Worm (Caenorhabditis elegans) whole organism, late embryonic: ENCODE results near the gene F10C1.9.

ENCODE experiments used
- C08G9.2 ChIP-seq: sonication (generic microtip); optimal IDR thresholded peaks from 2 replicates; lab custom pipeline; 2016; ENCODE audit warnings: mild to moderate bottlenecking, missing genetic modification characterization, moderate library complexity, missing compliant biosample characterization
- C38D4.7 ChIP-seq: fragments of 200-800 bp; sonication (Bioruptor generic); optimal IDR thresholded peaks from 2 replicates; lab custom pipeline; 2018; ENCODE audit warnings: mild to moderate bottlenecking, missing genetic modification characterization, moderate library complexity, missing compliant biosample characterization
- F13H6.1 ChIP-seq: sonication (generic microtip); optimal IDR thresholded peaks from 2 replicates; lab custom pipeline; 2016; ENCODE audit warnings: missing genetic modification characterization, missing compliant biosample characterization
- K09A11.1 ChIP-seq: sonication (generic microtip); optimal IDR thresholded peaks from 2 replicates; lab custom pipeline; 2017; ENCODE audit warnings: antibody characterized with exemption, mild to moderate bottlenecking, missing genetic modification characterization, missing compliant biosample characterization; ENCODE audit not compliant: insufficient read depth
- ceh-19 ChIP-seq: fragments of 200-800 bp; sonication (Bioruptor generic); optimal IDR thresholded peaks from 2 replicates; lab custom pipeline; 2018; ENCODE audit warnings: mild to moderate bottlenecking, missing genetic modification characterization, missing compliant biosample characterization
- ceh-2 ChIP-seq: sonication (generic microtip); optimal IDR thresholded peaks from 2 replicates; lab custom pipeline; 2016; ENCODE audit warnings: missing genotype, missing genetic modification characterization, missing compliant biosample characterization
- ceh-30 ChIP-seq: fragments of 150-350 bp; optimal IDR thresholded peaks from 2 replicates; lab custom pipeline; 2014; ENCODE audit warnings: missing biosample characterization, missing genetic modification characterization
- ceh-31 ChIP-seq: sonication (generic microtip); optimal IDR thresholded peaks from 2 replicates; lab custom pipeline; 2016; ENCODE audit warnings: missing genetic modification characterization, missing compliant biosample characterization
- ceh-45 ChIP-seq: fragments of 200-800 bp; sonication (Bioruptor generic); IDR thresholded peaks from 2 replicates; pipeline ENCODE4 v1.3.6; 2022; ENCODE audit warnings: missing genetic modification reagents, missing genetic modification characterization, missing compliant biosample characterization
- ceh-48 ChIP-seq: sonication (generic microtip); optimal IDR thresholded peaks from 2 replicates; lab custom pipeline; 2016; ENCODE audit warnings: missing genetic modification characterization, inconsistent platforms, missing compliant biosample characterization
- che-1 ChIP-seq: sonication (generic microtip); optimal IDR thresholded peaks from 2 replicates; lab custom pipeline; 2016; ENCODE audit warnings: mild to moderate bottlenecking, missing genetic modification characterization, missing compliant biosample characterization
- dmd-4 ChIP-seq: sonication (generic microtip); optimal IDR thresholded peaks from 2 replicates; lab custom pipeline; 2016; ENCODE audit warnings: borderline replicate concordance, missing genetic modification characterization, missing compliant biosample characterization
- dve-1 ChIP-seq: sonication (generic microtip); optimal IDR thresholded peaks from 2 replicates; lab custom pipeline; 2017; ENCODE audit warnings: antibody characterized with exemption, mild to moderate bottlenecking, missing genetic modification characterization, missing compliant biosample characterization
- elt-2 ChIP-seq: sonication (generic microtip); optimal IDR thresholded peaks from 2 replicates; lab custom pipeline; 2016; ENCODE audit warnings: missing genetic modification reagents, missing genetic modification characterization, missing compliant biosample characterization
- ets-4 ChIP-seq: sonication (generic microtip); optimal IDR thresholded peaks from 2 replicates; lab custom pipeline; 2016; ENCODE audit warnings: missing genetic modification characterization, missing compliant biosample characterization
- eyg-1 ChIP-seq: sonication (generic microtip); optimal IDR thresholded peaks from 2 replicates; lab custom pipeline; 2016; ENCODE audit warnings: missing genotype, missing genetic modification characterization, missing compliant biosample characterization
- fax-1 ChIP-seq: sonication (generic microtip); optimal IDR thresholded peaks from 2 replicates; lab custom pipeline; 2016; ENCODE audit warnings: missing genotype, missing genetic modification characterization, missing compliant biosample characterization
- fkh-10 ChIP-seq: fragments of 150-350 bp; optimal IDR thresholded peaks from 2 replicates; lab custom pipeline; 2014; ENCODE audit warnings: missing biosample characterization, missing genetic modification reagents, missing genetic modification characterization
- hlh-13 ChIP-seq: fragments of 200-800 bp; sonication (Bioruptor generic); optimal IDR thresholded peaks from 2 replicates; lab custom pipeline; 2018; ENCODE audit warnings: mild to moderate bottlenecking, missing genetic modification characterization, missing compliant biosample characterization
- hlh-30 ChIP-seq: sonication (generic microtip); optimal IDR thresholded peaks from 2 replicates; lab custom pipeline; 2017; ENCODE audit warnings: antibody characterized with exemption, missing genetic modification characterization, missing compliant biosample characterization; ENCODE audit not compliant: insufficient read depth
- hlh-6 ChIP-seq: sonication (generic microtip); optimal IDR thresholded peaks from 2 replicates; lab custom pipeline; 2016; ENCODE audit warnings: missing genotype, missing genetic modification characterization, missing compliant biosample characterization
- lin-11 ChIP-seq: fragments of 200-800 bp; sonication (Bioruptor generic); optimal IDR thresholded peaks from 2 replicates; lab custom pipeline; 2018; ENCODE audit warnings: mild to moderate bottlenecking, missing genetic modification characterization, missing compliant biosample characterization
- nhr-232 ChIP-seq: sonication (generic microtip); optimal IDR thresholded peaks from 2 replicates; lab custom pipeline; 2016; ENCODE audit warnings: missing genetic modification characterization, missing compliant biosample characterization
- npax-4 ChIP-seq: sonication (generic microtip); optimal IDR thresholded peaks from 2 replicates; lab custom pipeline; 2016; ENCODE audit warnings: missing genetic modification characterization, missing compliant biosample characterization
- pag-3 ChIP-seq: sonication (generic microtip); optimal IDR thresholded peaks from 2 replicates; lab custom pipeline; 2016; ENCODE audit warnings: missing compliant biosample characterization, missing genetic modification characterization, borderline replicate concordance
- pha-4 ChIP-seq: fragments of 150-350 bp; optimal IDR thresholded peaks from 2 replicates; lab custom pipeline; 2018; ENCODE audit warnings: missing biosample characterization, missing genetic modification reagents, missing genetic modification characterization
- pros-1 ChIP-seq: fragments of 150-350 bp; optimal IDR thresholded peaks from 2 replicates; lab custom pipeline; 2014; ENCODE audit warnings: missing biosample characterization, missing genetic modification reagents, missing genetic modification characterization
- sdc-2 ChIP-seq: sonication (generic microtip); optimal IDR thresholded peaks from 2 replicates; lab custom pipeline; 2016; ENCODE audit warnings: missing genotype, missing genetic modification characterization, missing compliant biosample characterization
- sox-4 ChIP-seq: sonication (generic microtip); optimal IDR thresholded peaks from 2 replicates; lab custom pipeline; 2017; ENCODE audit warnings: mild to moderate bottlenecking, missing genetic modification characterization, inconsistent platforms, missing compliant biosample characterization
- syd-9 ChIP-seq: sonication (generic microtip); optimal IDR thresholded peaks from 2 replicates; lab custom pipeline; 2016; ENCODE audit warnings: mild to moderate bottlenecking, missing genetic modification characterization, moderate library complexity, missing compliant biosample characterization
- tbx-7 ChIP-seq: sonication (generic microtip); optimal IDR thresholded peaks from 2 replicates; lab custom pipeline; 2016; ENCODE audit warnings: missing genotype, missing genetic modification characterization, missing compliant biosample characterization
- unc-3 ChIP-seq, 2 experiments: fragments of 200-800 bp in 1 of 2; sonication (Bioruptor generic) in 1 of 2; sonication (generic microtip) in 1 of 2; conservative IDR thresholded peaks in 1 of 2; optimal IDR thresholded peaks in 1 of 2; 2 replicates each; pipeline versions ENCODE4 v1.3.6 to Lab custom; 2016 to 2022; ENCODE audit warnings: missing compliant biosample characterization in 2 of 2, missing genetic modification characterization in 2 of 2, missing genetic modification reagents in 1 of 2
- unc-55 ChIP-seq: sonication (generic microtip); optimal IDR thresholded peaks from 2 replicates; lab custom pipeline; 2017; ENCODE audit warnings: missing biosample characterization, missing genetic modification reagents, missing genetic modification characterization

Gene F10C1.9

DNA sequence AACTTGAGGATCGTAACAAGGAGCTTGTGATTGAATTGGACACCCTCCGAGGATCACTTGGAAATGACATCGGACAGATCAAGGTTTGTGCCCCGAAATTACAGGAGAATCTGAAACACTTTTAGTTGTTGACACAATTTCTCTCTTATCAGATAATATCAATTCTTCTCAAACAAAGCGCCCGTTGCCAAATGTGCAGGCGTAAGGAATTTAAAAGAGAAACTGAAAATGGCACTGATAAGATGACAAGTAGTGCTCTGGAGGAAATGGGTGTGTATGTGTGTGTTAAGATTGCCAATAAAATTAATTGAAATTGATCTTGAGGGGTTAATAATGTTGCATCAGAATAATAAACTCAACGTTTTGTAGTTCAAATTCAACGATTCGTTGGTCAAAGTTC is 6.3 kb upstream of the F10C1.9 start:
- no peak for TF ChIP-seq sdc-2 (tag; lab: Kevin White, UChicago)
- peak; percentile 83 for TF ChIP-seq elt-2 (tag; lab: Kevin White, UChicago)

DNA sequence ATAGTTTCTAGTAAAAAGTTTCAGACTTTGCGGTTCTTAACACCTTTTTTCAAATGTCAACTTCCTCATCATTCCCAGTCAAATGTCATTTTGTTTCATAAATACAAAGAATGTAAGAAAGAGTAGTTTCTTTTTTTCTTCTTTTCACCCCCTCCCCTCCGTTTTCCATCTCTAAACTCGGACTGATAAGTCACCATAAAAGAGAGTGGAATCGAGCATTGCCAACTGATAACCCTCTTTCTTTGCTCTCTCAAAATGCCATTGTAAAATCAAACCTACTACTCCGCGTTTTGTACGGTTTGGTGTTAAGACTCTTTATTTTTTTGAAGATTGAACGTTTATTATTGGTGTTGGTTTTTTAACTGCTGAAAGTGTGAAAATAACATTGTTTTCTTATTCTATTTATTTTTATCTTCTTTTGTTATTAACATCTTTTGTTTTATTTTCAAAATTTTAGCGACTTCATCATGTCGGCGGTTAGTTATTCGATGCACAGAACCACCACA is 4.7 kb upstream of the F10C1.9 start, which contains the start of gene ifb-2:
Gene ifb-2 (plus strand): TSS at position 456 of the 506 bp plus-strand sequence.
- TF ChIP-seq elt-2 (tag; lab: Kevin White, UChicago) = peak; percentile 92
- TF ChIP-seq hlh-30 = no peak

DNA sequence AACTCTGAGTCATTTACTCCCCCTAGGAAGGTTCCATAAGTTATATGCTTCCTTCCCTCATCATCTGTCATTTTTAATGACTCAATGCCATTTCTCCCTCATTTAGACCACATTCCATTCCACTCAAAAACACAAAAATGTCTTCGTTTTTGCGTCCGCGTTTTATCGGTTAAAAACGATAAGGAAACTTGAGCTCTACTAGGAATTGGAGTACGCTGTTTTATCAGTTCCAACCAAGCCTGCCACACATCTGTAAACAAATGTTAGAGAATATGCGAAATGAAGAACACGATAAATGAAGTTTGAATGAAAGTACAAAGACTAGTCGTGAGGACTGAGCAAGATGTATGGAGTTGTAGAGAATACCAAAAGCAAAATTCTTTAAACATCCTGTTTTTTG is 3.3 kb upstream of the F10C1.9 start:
- no peak for TF ChIP-seq ceh-2 (tag; lab: Kevin White, UChicago)
- peak; percentile 93 for TF ChIP-seq elt-2 (tag; lab: Kevin White, UChicago)
- TF ChIP-seq, all 69 proteins: peak for 1

DNA sequence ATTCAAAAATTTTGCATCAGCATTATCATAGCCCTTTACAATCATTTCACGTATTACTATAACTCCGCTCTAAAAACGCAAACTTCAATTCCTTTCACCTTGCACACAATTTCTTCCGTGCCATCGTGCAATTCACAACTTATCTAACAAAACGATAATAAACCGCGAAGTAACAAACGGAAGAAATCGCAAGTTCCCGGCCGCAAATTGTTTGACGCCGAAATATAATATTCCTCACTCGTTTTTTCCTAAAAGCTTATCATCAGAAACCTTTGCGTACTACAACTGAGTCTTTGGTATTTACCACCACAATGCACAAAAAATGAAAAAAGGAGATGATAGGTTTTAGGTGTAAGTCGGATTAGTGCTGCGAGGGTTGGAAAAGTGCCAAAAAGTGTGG is 2.2 kb upstream of the F10C1.9 start:
- TF ChIP-seq npax-4 (no peak), dmd-4 (tag; lab: Kevin White, UChicago) (no peak), F13H6.1 (tag; lab: Kevin White, UChicago) (no peak), eyg-1 (tag; lab: Kevin White, UChicago) (no peak), che-1 (tag; lab: Kevin White, UChicago) (no peak), nhr-232 (tag; lab: Kevin White, UChicago) (no peak), pha-4 (tag; lab: Kevin White, UChicago) (no peak), pros-1 (tag; lab: Kevin White, UChicago) (no peak), hlh-13 (GFP tag; lab: Kevin White, UChicago) (no peak), ceh-2 (tag; lab: Kevin White, UChicago) (no peak), ceh-19 (GFP tag; lab: Kevin White, UChicago) (no peak), hlh-6 (tag; lab: Kevin White, UChicago) (no peak), syd-9 (tag; lab: Kevin White, UChicago) (no peak), fkh-10 (GFP tag; lab: Kevin White, UChicago) (no peak), unc-3 (GFP tag; conservative IDR thresholded peaks at IDR 0.05; lab: Robert Waterston, UW) (no peak), unc-3 (tag; optimal IDR thresholded peaks at IDR 0.05; lab: Kevin White, UChicago) (no peak)

DNA sequence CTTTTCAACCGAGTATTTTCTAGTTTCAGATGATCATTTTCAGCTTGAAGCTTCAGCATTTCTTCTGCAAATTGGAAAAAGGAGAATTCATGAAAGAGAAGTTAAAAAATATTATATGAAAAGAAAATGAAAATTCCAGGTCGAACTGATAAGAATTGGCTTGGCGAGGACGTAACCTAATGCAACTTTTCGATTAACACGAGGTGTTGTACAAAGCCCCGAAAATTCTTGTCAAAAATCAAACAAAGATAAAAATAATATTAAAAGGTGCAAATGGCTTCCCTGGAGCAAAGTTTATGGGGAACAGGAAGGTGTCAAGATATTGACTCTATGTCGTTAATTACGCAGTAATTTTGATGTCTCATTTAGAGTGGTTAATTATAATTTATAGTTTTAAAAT is 742 bp downstream of the F10C1.9 start:
- no peak for TF ChIP-seq C38D4.7 (GFP tag; lab: Kevin White, UChicago)
- no peak for TF ChIP-seq ceh-2 (tag; lab: Kevin White, UChicago)
- TF ChIP-seq tbx-7 (tag; lab: Kevin White, UChicago) = no peak
- no peak for TF ChIP-seq eyg-1 (tag; lab: Kevin White, UChicago)
- no peak for TF ChIP-seq C08G9.2 (tag; lab: Kevin White, UChicago)
- TF ChIP-seq pros-1 (tag; lab: Kevin White, UChicago) = no peak

DNA sequence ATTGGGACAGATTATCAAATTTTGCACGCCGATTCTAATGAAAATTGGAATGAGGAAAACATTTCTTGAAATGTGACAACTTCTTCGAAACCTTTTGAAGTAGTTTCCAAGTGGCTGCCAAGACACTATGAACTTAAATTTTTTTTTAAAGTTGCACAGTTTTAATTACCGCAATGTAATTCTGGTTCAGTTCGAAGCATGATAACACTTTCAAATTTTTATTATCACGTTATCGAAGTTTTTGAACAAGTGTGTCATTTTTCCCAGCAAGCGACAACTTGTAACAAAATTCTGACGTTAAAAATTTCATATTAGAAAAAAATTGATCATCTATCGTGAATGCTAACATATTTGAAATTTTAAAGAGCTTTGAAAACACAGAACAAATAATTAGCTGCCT is 2.3 kb downstream of the F10C1.9 start:
- TF ChIP-seq ceh-45 (GFP tag; lab: Robert Waterston, UW) (no peak), K09A11.1 (tag; lab: Kevin White, UChicago) (no peak), tbx-7 (tag; lab: Kevin White, UChicago) (no peak), dve-1 (tag; lab: Kevin White, UChicago) (no peak), lin-11 (tag; lab: Kevin White, UChicago) (no peak), sox-4 (tag; lab: Kevin White, UChicago) (no peak), fkh-10 (GFP tag; lab: Kevin White, UChicago) (no peak), ceh-30 (tag; lab: Kevin White, UChicago) (no peak), ceh-31 (tag; lab: Kevin White, UChicago) (no peak), unc-3 (GFP tag; conservative IDR thresholded peaks at IDR 0.05; lab: Robert Waterston, UW) (no peak), unc-3 (tag; optimal IDR thresholded peaks at IDR 0.05; lab: Kevin White, UChicago) (no peak), unc-55 (GFP tag; lab: Kevin White, UChicago) (no peak), pha-4 (tag; lab: Kevin White, UChicago) (no peak), elt-2 (tag; lab: Kevin White, UChicago) (no peak), ceh-48 (tag; lab: Kevin White, UChicago) (no peak), fax-1 (tag; lab: Kevin White, UChicago) (no peak), ets-4 (no peak), che-1 (tag; lab: Kevin White, UChicago) (no peak), pag-3 (no peak), nhr-232 (tag; lab: Kevin White, UChicago) (no peak)
